Fruit fly (Drosophila melanogaster) whole organism, pupa: ENCODE results near the gene Mitf.

Experiments used
- CG13204 ChIP-seq: fragments of 200-800 bp; sonication (Bioruptor generic); optimal IDR thresholded peaks from 2 replicates; lab custom pipeline; 2018; ENCODE audit warnings: missing biosample characterization, mild to moderate bottlenecking, missing genetic modification characterization, moderate library complexity
- CG8159 ChIP-seq: fragments of 200-800 bp; sonication (Bioruptor generic); optimal IDR thresholded peaks from 3 replicates; lab custom pipeline; 2018; ENCODE audit warnings: missing biosample characterization, mild to moderate bottlenecking, missing genetic modification characterization, moderate library complexity
- Pif1A ChIP-seq: fragments of 200-800 bp; sonication (Bioruptor generic); optimal IDR thresholded peaks from 3 replicates; lab custom pipeline; 2016; ENCODE audit warnings: missing biosample characterization, missing genetic modification characterization
- fd96Ca ChIP-seq: fragments of 200-800 bp; sonication (Bioruptor generic); IDR thresholded peaks from 3 replicates; pipeline ENCODE4 v1.3.6; 2022; ENCODE audit warnings: missing biosample characterization, missing genetic modification characterization

- TF ChIP-seq CG8159 (no peak), Pif1A (GFP tag; lab: Kevin White, UChicago) (no peak), fd96Ca (GFP tag; lab: Robert Waterston, UW) (no peak), CG13204 (GFP tag; lab: Kevin White, UChicago) (no peak)
These were observed 11.8 kb upstream of the Mitf start for dm6 chr4:1186828-1187227.
